Fruit fly (Drosophila melanogaster) whole organism, embryonic: ENCODE results near the gene CG45218.

Experiments used
- Atf6 ChIP-seq: fragments of 200-800 bp; sonication (Bioruptor generic); IDR thresholded peaks from 2 replicates; pipeline ENCODE4 v1.3.6; 2022; ENCODE audit warnings: missing biosample characterization, missing genetic modification characterization
- B-H2 ChIP-seq: fragments of 200-800 bp; sonication (Bioruptor generic); optimal IDR thresholded peaks from 2 replicates; lab custom pipeline; 2018; ENCODE audit warnings: missing biosample characterization, mild to moderate bottlenecking, missing genetic modification characterization
- CG10565 ChIP-seq: fragments of 200-800 bp; sonication (Bioruptor generic); optimal IDR thresholded peaks from 3 replicates; lab custom pipeline; 2016; ENCODE audit warnings: missing biosample characterization, mild to moderate bottlenecking, missing genetic modification characterization
- CG11093 ChIP-seq: fragments of 200-800 bp; sonication (Bioruptor generic); IDR thresholded peaks from 3 replicates; pipeline ENCODE4 v1.3.6; 2022; ENCODE audit warnings: missing biosample characterization, missing genetic modification characterization
- CG12942 ChIP-seq: fragments of 200-800 bp; sonication (Bioruptor generic); optimal IDR thresholded peaks from 3 replicates; lab custom pipeline; 2016; ENCODE audit warnings: missing biosample characterization, missing genetic modification characterization
- CG13287 ChIP-seq: fragments of 200-800 bp; sonication (Bioruptor generic); IDR thresholded peaks from 2 replicates; pipeline ENCODE4 v1.3.6; 2022; ENCODE audit warnings: missing biosample characterization, missing genetic modification characterization; ENCODE audit not compliant: partially characterized antibody
- CG13775 ChIP-seq: fragments of 200-800 bp; sonication (Bioruptor generic); optimal IDR thresholded peaks from 3 replicates; lab custom pipeline; 2017; ENCODE audit warnings: missing biosample characterization, mild to moderate bottlenecking, missing genetic modification characterization
- CG1647 ChIP-seq: fragments of 200-800 bp; sonication (Bioruptor generic); optimal IDR thresholded peaks from 3 replicates; lab custom pipeline; 2016; ENCODE audit warnings: missing biosample characterization, missing genetic modification characterization
- CG1792 ChIP-seq: fragments of 200-800 bp; sonication (Bioruptor generic); optimal IDR thresholded peaks from 2 replicates; lab custom pipeline; 2016; ENCODE audit warnings: missing biosample characterization, missing genetic modification characterization
- CG2889 ChIP-seq: fragments of 200-800 bp; sonication (Bioruptor generic); IDR thresholded peaks from 3 replicates; pipeline ENCODE4 v1.3.6; 2022; ENCODE audit warnings: missing biosample characterization, missing genetic modification characterization
- CG34376 ChIP-seq: fragments of 200-800 bp; sonication (Bioruptor generic); optimal IDR thresholded peaks from 2 replicates; lab custom pipeline; 2018; ENCODE audit warnings: missing biosample characterization, mild to moderate bottlenecking, missing genetic modification characterization
- CG3726 ChIP-seq: fragments of 200-800 bp; sonication (Bioruptor generic); IDR thresholded peaks from 3 replicates; pipeline ENCODE4, ENCODE4 v1.3.6; 2022; ENCODE audit warnings: missing biosample characterization, missing genetic modification characterization
- CG4854 ChIP-seq: fragments of 200-800 bp; sonication (Bioruptor generic); optimal IDR thresholded peaks from 2 replicates; lab custom pipeline; 2016; ENCODE audit warnings: missing biosample characterization, missing genetic modification characterization, inconsistent platforms
- CG7556 ChIP-seq: fragments of 200-800 bp; sonication (Bioruptor generic); optimal IDR thresholded peaks from 2 replicates; lab custom pipeline; 2017; ENCODE audit warnings: missing biosample characterization, mild to moderate bottlenecking, missing genetic modification characterization
- CG7963 ChIP-seq: fragments of 200-800 bp; sonication (Bioruptor generic); IDR thresholded peaks from 3 replicates; pipeline ENCODE4 v1.3.6; 2022; ENCODE audit warnings: missing biosample characterization, missing genetic modification characterization; ENCODE audit not compliant: partially characterized antibody
- CG8089 ChIP-seq: fragments of 200-800 bp; sonication (Bioruptor generic); optimal IDR thresholded peaks from 3 replicates; lab custom pipeline; 2016; ENCODE audit warnings: missing biosample characterization, missing genetic modification characterization
- Camta ChIP-seq: fragments of 200-800 bp; sonication (Bioruptor generic); optimal IDR thresholded peaks from 2 replicates; lab custom pipeline; 2016; ENCODE audit warnings: missing biosample characterization, missing genetic modification characterization
- CkIIα-i1 ChIP-seq: fragments of 200-800 bp; sonication (Bioruptor generic); IDR thresholded peaks from 2 replicates; pipeline ENCODE4 v1.3.6; 2022; ENCODE audit warnings: missing biosample characterization, missing genetic modification characterization
- Ets65A ChIP-seq: fragments of 200-800 bp; sonication (Bioruptor generic); peaks from one replicate; lab custom pipeline; 2016; ENCODE audit warnings: missing biosample characterization, missing genetic modification characterization
- HLH3B ChIP-seq: fragments of 200-800 bp; sonication (Bioruptor generic); IDR thresholded peaks from 2 replicates; pipeline ENCODE4 v1.3.6; 2022; ENCODE audit warnings: missing biosample characterization, missing genetic modification characterization
- Hand ChIP-seq: fragments of 200-800 bp; sonication (Bioruptor generic); optimal IDR thresholded peaks from 2 replicates; lab custom pipeline; 2017; ENCODE audit warnings: mild to moderate bottlenecking, missing biosample characterization, missing genetic modification reagents, missing genetic modification characterization
- Myb ChIP-seq: fragments of 200-800 bp; sonication (Bioruptor generic); optimal IDR thresholded peaks from 2 replicates; lab custom pipeline; 2016; ENCODE audit warnings: missing biosample characterization, missing genetic modification characterization
- NK7.1 ChIP-seq: fragments of 200-800 bp; sonication (Bioruptor generic); optimal IDR thresholded peaks from 3 replicates; lab custom pipeline; 2016; ENCODE audit warnings: missing biosample characterization, missing genetic modification characterization
- PHDP ChIP-seq: fragments of 200-800 bp; sonication (Bioruptor generic); optimal IDR thresholded peaks from 3 replicates; lab custom pipeline; 2018; ENCODE audit warnings: missing biosample characterization, mild to moderate bottlenecking, missing genetic modification characterization, moderate library complexity
- Poxn ChIP-seq: fragments of 200-800 bp; sonication (Bioruptor generic); IDR thresholded peaks from 2 replicates; pipeline ENCODE4 v1.3.6; 2022; ENCODE audit warnings: missing biosample characterization, missing genetic modification characterization
- Sox100B ChIP-seq: fragments of 200-800 bp; sonication (Bioruptor generic); optimal IDR thresholded peaks from 3 replicates; lab custom pipeline; 2018; ENCODE audit warnings: missing biosample characterization, mild to moderate bottlenecking, missing genetic modification characterization
- Stat92E ChIP-seq, 3 experiments: fragments of >200 bp in 2 of 3; fragments of 200-800 bp in 1 of 3; sonication (Bioruptor generic) in 1 of 3; optimal IDR thresholded peaks; 2 replicates each; lab custom pipeline; 2017 to 2019; ENCODE audit warnings: missing biosample characterization in 3 of 3, missing genetic modification characterization in 3 of 3, mild to moderate bottlenecking in 1 of 3, moderate library complexity in 1 of 3
- Taf1 ChIP-seq: fragments of 200-800 bp; sonication (Bioruptor generic); IDR thresholded peaks from 2 replicates; pipeline ENCODE4 v1.3.6; 2022; ENCODE audit warnings: missing biosample characterization, missing genetic modification characterization
- YL-1 ChIP-seq: fragments of 200-800 bp; sonication (Bioruptor generic); optimal IDR thresholded peaks from 3 replicates; lab custom pipeline; 2017; ENCODE audit warnings: missing biosample characterization, mild to moderate bottlenecking, missing genetic modification characterization
- ap ChIP-seq: fragments of 200-800 bp; sonication (Bioruptor generic); IDR thresholded peaks from 2 replicates; pipeline ENCODE4 v1.3.6; 2022; ENCODE audit warnings: missing biosample characterization, missing genetic modification characterization
- bigmax ChIP-seq: fragments of 200-800 bp; sonication (Bioruptor generic); optimal IDR thresholded peaks from 2 replicates; lab custom pipeline; 2018; ENCODE audit warnings: missing biosample characterization, mild to moderate bottlenecking, missing genetic modification characterization
- bsh ChIP-seq, 2 experiments: fragments of 200-800 bp; sonication (Bioruptor generic); optimal IDR thresholded peaks; 2 replicates each; lab custom pipeline; 2017 to 2018; ENCODE audit warnings: mild to moderate bottlenecking in 2 of 2, missing biosample characterization in 2 of 2, missing genetic modification characterization in 2 of 2, moderate library complexity in 1 of 2
- danr ChIP-seq: fragments of 200-800 bp; sonication (Bioruptor generic); IDR thresholded peaks from 2 replicates; pipeline ENCODE4 v1.3.6; 2022; ENCODE audit warnings: missing biosample characterization, missing genetic modification characterization
- dmrt11E ChIP-seq: fragments of 200-800 bp; sonication (Bioruptor generic); optimal IDR thresholded peaks from 3 replicates; lab custom pipeline; 2018; ENCODE audit warnings: missing biosample characterization, mild to moderate bottlenecking, missing genetic modification characterization, moderate library complexity
- eve ChIP-seq, 2 experiments: fragments of >200 bp; optimal IDR thresholded peaks; 2 replicates each; lab custom pipeline; 2017; ENCODE audit warnings: missing biosample characterization in 2 of 2, missing genetic modification characterization in 2 of 2
- eyg ChIP-seq: fragments of 200-800 bp; sonication (Bioruptor generic); optimal IDR thresholded peaks from 3 replicates; lab custom pipeline; 2016; ENCODE audit warnings: missing biosample characterization, missing genetic modification characterization
- gce ChIP-seq: fragments of 200-800 bp; sonication (Bioruptor generic); IDR thresholded peaks from 3 replicates; pipeline ENCODE4 v1.3.6; 2022; ENCODE audit warnings: missing biosample characterization, missing genetic modification characterization
- jigr1 ChIP-seq: fragments of 200-800 bp; sonication (Bioruptor generic); IDR thresholded peaks from 3 replicates; pipeline ENCODE4 v1.3.6; 2022; ENCODE audit warnings: missing biosample characterization, missing genetic modification characterization
- mld ChIP-seq: fragments of 200-800 bp; sonication (Bioruptor generic); IDR thresholded peaks from 3 replicates; pipeline ENCODE4 v1.3.6; 2022; ENCODE audit warnings: missing biosample characterization, missing genetic modification characterization; ENCODE audit not compliant: partially characterized antibody
- nmo ChIP-seq: fragments of 200-800 bp; sonication (Bioruptor generic); optimal IDR thresholded peaks from 2 replicates; lab custom pipeline; 2018; ENCODE audit warnings: missing biosample characterization, mild to moderate bottlenecking, missing genetic modification characterization, moderate library complexity
- onecut ChIP-seq: fragments of 200-800 bp; sonication (Bioruptor generic); IDR thresholded peaks from 2 replicates; pipeline ENCODE4 v1.3.6; 2022; ENCODE audit warnings: missing biosample characterization, missing genetic modification characterization
- run ChIP-seq: fragments of 200-800 bp; sonication (Bioruptor generic); optimal IDR thresholded peaks from 3 replicates; lab custom pipeline; 2018; ENCODE audit warnings: missing biosample characterization, mild to moderate bottlenecking, missing genetic modification characterization
- sima ChIP-seq: fragments of 200-800 bp; sonication (Bioruptor generic); optimal IDR thresholded peaks from 2 replicates; lab custom pipeline; 2016; ENCODE audit warnings: missing biosample characterization, missing genetic modification characterization
- slbo ChIP-seq: fragments of 200-800 bp; sonication (Bioruptor generic); IDR thresholded peaks from 2 replicates; pipeline ENCODE4 v1.3.6; 2022; ENCODE audit warnings: missing biosample characterization, missing genetic modification characterization
- sob ChIP-seq: fragments of 200-800 bp; sonication (Bioruptor generic); IDR thresholded peaks from 2 replicates; pipeline ENCODE4 v1.3.6; 2022; ENCODE audit warnings: missing biosample characterization, missing genetic modification characterization
- stwl ChIP-seq: fragments of 200-800 bp; sonication (Bioruptor generic); optimal IDR thresholded peaks from 3 replicates; lab custom pipeline; 2018; ENCODE audit warnings: missing biosample characterization, mild to moderate bottlenecking, missing genetic modification characterization, moderate library complexity
- tin ChIP-seq: fragments of 200-800 bp; sonication (Bioruptor generic); optimal IDR thresholded peaks from 3 replicates; lab custom pipeline; 2016; ENCODE audit warnings: missing biosample characterization, missing genetic modification characterization
- vnd ChIP-seq: fragments of 200-800 bp; sonication (Bioruptor generic); IDR thresholded peaks from 3 replicates; pipeline ENCODE4 v1.3.6; 2022; ENCODE audit warnings: missing biosample characterization, missing genetic modification characterization; ENCODE audit not compliant: partially characterized antibody
- vvl ChIP-seq: fragments of 200-800 bp; sonication (Bioruptor generic); IDR thresholded peaks from 2 replicates; pipeline ENCODE4 v1.3.6; 2022; ENCODE audit warnings: missing biosample characterization, missing genetic modification characterization

The CG45218 gene

DNA sequence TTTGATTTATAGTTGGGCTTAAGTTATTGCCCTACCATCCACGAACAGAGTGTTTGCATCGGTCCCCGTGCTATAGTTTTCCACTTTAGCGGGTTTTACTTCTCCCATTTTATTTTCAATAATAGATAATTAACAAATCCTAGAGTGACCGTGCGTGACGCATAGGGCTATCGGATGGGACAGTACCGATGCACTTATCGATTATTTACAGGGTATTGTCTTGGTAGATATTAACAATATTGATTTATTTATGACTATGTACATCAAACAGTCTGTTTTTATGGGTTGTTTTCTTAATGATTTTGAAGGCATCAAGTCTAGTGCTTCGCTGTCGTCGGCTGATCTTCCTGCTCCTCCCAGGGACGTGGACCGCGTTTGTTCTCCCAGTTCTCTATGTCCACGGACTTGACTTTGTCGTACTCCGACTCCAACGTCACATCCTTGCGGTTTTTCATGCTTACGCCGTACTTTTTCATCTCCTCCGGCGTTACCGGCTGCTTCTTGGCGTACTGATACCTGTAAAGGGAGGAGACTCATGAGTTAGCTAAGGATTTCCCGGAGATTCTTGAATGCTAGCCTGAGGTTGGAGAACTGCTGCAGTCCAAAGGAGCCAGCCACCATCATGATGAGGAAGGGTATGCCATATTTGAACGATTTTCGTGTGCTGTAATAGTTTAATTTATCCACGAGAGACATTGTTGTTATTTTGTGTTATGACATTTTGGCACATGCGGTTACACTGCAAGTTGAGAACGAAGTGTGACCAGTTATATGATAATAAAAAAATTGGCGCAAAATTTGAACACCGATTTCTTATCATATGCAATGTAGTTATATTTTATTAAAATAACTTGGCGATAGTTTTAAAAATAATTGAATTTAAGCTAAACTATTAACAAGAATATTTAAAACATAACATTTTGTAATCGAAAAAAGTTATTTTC is 12.4 kb downstream of the CG45218 start, which contains the start of the genes MRG15 and Tm1 (continued):
- no peak for TF ChIP-seq ap (GFP tag; lab: Robert Waterston, UW)
- peak; percentile 57; the same call in 1 of the 3 replicates for TF ChIP-seq vnd (GFP tag; lab: Robert Waterston, UW)
- TF ChIP-seq dmrt11E (tag; lab: Kevin White, UChicago): no peak
- no peak for TF ChIP-seq CG1792 (GFP tag; lab: Kevin White, UChicago)
- no peak for TF ChIP-seq Atf6
- peak; percentile 84 for TF ChIP-seq onecut (GFP tag; lab: Robert Waterston, UW)
- peak; percentile 23 for TF ChIP-seq CG13775 (GFP tag; lab: Kevin White, UChicago)
- TF ChIP-seq vvl: peak; percentile 27; the same call in 1 of the 2 replicates
- no peak for TF ChIP-seq HLH3B
- TF ChIP-seq YL-1 (GFP tag; lab: Kevin White, UChicago): peak; percentile 50
- peak; percentile 19 for TF ChIP-seq stwl
- no peak for TF ChIP-seq bigmax (GFP tag; lab: Kevin White, UChicago)
- TF ChIP-seq CG3726: no peak
- TF ChIP-seq CG7963: peak; percentile 48; the same call in 2 of the 3 replicates
- no peak for TF ChIP-seq Ets65A (GFP tag; lab: Kevin White, UChicago)
- no peak for TF ChIP-seq Taf1
- TF ChIP-seq mld (GFP tag; lab: Robert Waterston, UW): peak; percentile 43; the same call in 1 of the 3 replicates
- TF ChIP-seq jigr1: no peak
- TF ChIP-seq eyg (GFP tag; lab: Kevin White, UChicago): no peak
- TF ChIP-seq danr (GFP tag; lab: Robert Waterston, UW): no peak
- no peak for TF ChIP-seq CG8089
- TF ChIP-seq eve (GFP tag; optimal IDR thresholded peaks at IDR 0.05; lab: Kevin White, UChicago): no peak
- no peak for TF ChIP-seq CG10565 (GFP tag; lab: Kevin White, UChicago)
- TF ChIP-seq Poxn (GFP tag; lab: Robert Waterston, UW): no peak
- TF ChIP-seq sima (GFP tag; lab: Kevin White, UChicago): no peak
- TF ChIP-seq bsh (GFP tag; optimal IDR thresholded peaks at IDR 0.05; lab: Kevin White, UChicago): no peak
- no peak for TF ChIP-seq Camta (GFP tag; lab: Kevin White, UChicago)
- TF ChIP-seq NK7.1 (GFP tag; lab: Kevin White, UChicago): no peak
- no peak for TF ChIP-seq run (tag; lab: Kevin White, UChicago)
- no peak for TF ChIP-seq CG12942 (GFP tag; lab: Kevin White, UChicago)
- TF ChIP-seq Hand (GFP tag; lab: Kevin White, UChicago): no peak
- no peak for TF ChIP-seq Myb (GFP tag; lab: Kevin White, UChicago)
- TF ChIP-seq Sox100B (GFP tag; lab: Kevin White, UChicago): no peak
- TF ChIP-seq nmo: peak; percentile 9
- TF ChIP-seq tin: no peak
- no peak for TF ChIP-seq B-H2 (GFP tag; lab: Kevin White, UChicago)
- TF ChIP-seq slbo (GFP tag; lab: Robert Waterston, UW): no peak
- no peak for TF ChIP-seq CG1647
- TF ChIP-seq Stat92E (GFP tag; optimal IDR thresholded peaks at IDR 0.05; lab: Kevin White, UChicago): no peak
- TF ChIP-seq CG7556: no peak
- no peak for TF ChIP-seq gce (GFP tag; lab: Robert Waterston, UW)
- TF ChIP-seq CG4854 (GFP tag; lab: Kevin White, UChicago): no peak
- TF ChIP-seq CG2889 (GFP tag; lab: Robert Waterston, UW): no peak
- no peak for TF ChIP-seq CG34376 (GFP tag; lab: Kevin White, UChicago)
- TF ChIP-seq PHDP (tag; lab: Kevin White, UChicago): no peak
- peak; percentile 72 for TF ChIP-seq CG13287 (GFP tag; lab: Robert Waterston, UW)
- no peak for TF ChIP-seq sob (GFP tag; lab: Robert Waterston, UW)
- TF ChIP-seq CkIIα-i1: no peak
- TF ChIP-seq CG11093 (GFP tag; lab: Robert Waterston, UW): no peak
